Worm (Caenorhabditis elegans) whole organism, early embryonic: ENCODE results near the gene Y51B9A.7.

ENCODE experiments used
- F13C5.2 ChIP-seq: sonication (generic microtip); optimal IDR thresholded peaks from 2 replicates; lab custom pipeline; 2017; ENCODE audit warnings: mild to moderate bottlenecking, missing genetic modification characterization, inconsistent platforms, missing compliant biosample characterization
- aly-1 ChIP-seq: sonication (generic microtip); optimal IDR thresholded peaks from 2 replicates; lab custom pipeline; 2016; ENCODE audit warnings: missing genetic modification characterization, missing compliant biosample characterization
- ama-1 ChIP-seq: fragments of 150-350 bp; optimal IDR thresholded peaks from 2 replicates; lab custom pipeline; 2014
- flt-1 ChIP-seq: fragments of 200-800 bp; sonication (Bioruptor generic); IDR thresholded peaks from 2 replicates; pipeline ENCODE4 v1.3.6; 2022; ENCODE audit warnings: missing genetic modification characterization, missing compliant biosample characterization
- hmg-4 ChIP-seq: fragments of 200-800 bp; sonication (Bioruptor generic); optimal IDR thresholded peaks from 2 replicates; lab custom pipeline; 2018; ENCODE audit warnings: mild to moderate bottlenecking, missing genetic modification characterization, missing compliant biosample characterization
- hnd-1 ChIP-seq: sonication (generic microtip); optimal IDR thresholded peaks from 2 replicates; lab custom pipeline; 2016; ENCODE audit warnings: missing genetic modification characterization, missing compliant biosample characterization
- scrt-1 ChIP-seq: fragments of 200-800 bp; sonication (Bioruptor generic); IDR thresholded peaks from 2 replicates; pipeline ENCODE4 v1.3.6; 2022; ENCODE audit warnings: missing genetic modification characterization, missing compliant biosample characterization
- sea-1 ChIP-seq: fragments of 200-800 bp; sonication (Bioruptor generic); conservative IDR thresholded peaks from 2 replicates; pipeline ENCODE4 v1.3.6; 2022; ENCODE audit warnings: missing genetic modification characterization, missing compliant biosample characterization
- tbx-11 ChIP-seq: fragments of 200-800 bp; sonication (Bioruptor generic); IDR thresholded peaks from 2 replicates; pipeline ENCODE4 v1.3.6; 2022; ENCODE audit warnings: missing genetic modification characterization, missing compliant biosample characterization
- tra-4 ChIP-seq: sonication (generic microtip); optimal IDR thresholded peaks from 2 replicates; lab custom pipeline; 2017; ENCODE audit warnings: missing genetic modification characterization, missing compliant biosample characterization

- no peak for TF ChIP-seq hmg-4
- TF ChIP-seq hnd-1 (tag; lab: Kevin White, UChicago), result no peak
- no peak for TF ChIP-seq ama-1 (lab: Kevin White, UChicago)
- TF ChIP-seq sea-1 (GFP tag; lab: Robert Waterston, UW), result no peak
- TF ChIP-seq flt-1 (GFP tag; lab: Robert Waterston, UW), result no peak
- no peak for TF ChIP-seq tbx-11 (GFP tag; lab: Robert Waterston, UW)
- TF ChIP-seq scrt-1, result no peak
- no peak for TF ChIP-seq tra-4 (tag; lab: Kevin White, UChicago)
- TF ChIP-seq F13C5.2 (tag; lab: Kevin White, UChicago), result no peak
- TF ChIP-seq aly-1 (tag; lab: Kevin White, UChicago), result no peak
Measured at ce11 chrII:9407020-9407419, 7.2 kb downstream of the Y51B9A.7 start, which contains the start of gene mpz-6.
